Worm (Caenorhabditis elegans) whole organism, L4 larva: ENCODE measurements around the gene rbm-28.

Source experiments
- F10B5.3 ChIP-seq: sonication (generic microtip); optimal IDR thresholded peaks from 2 replicates; lab custom pipeline; 2016; ENCODE audit warnings: mild to moderate bottlenecking, missing genetic modification characterization, missing compliant biosample characterization
- F49E8.2 ChIP-seq: sonication (generic microtip); optimal IDR thresholded peaks from 2 replicates; lab custom pipeline; 2016; ENCODE audit warnings: missing compliant biosample characterization, mild to moderate bottlenecking, missing genetic modification characterization, borderline replicate concordance
- R02D3.7 ChIP-seq: fragments of 150-350 bp; sonication (generic microtip); optimal IDR thresholded peaks from 3 replicates; lab custom pipeline; 2014; ENCODE audit warnings: missing biosample characterization, missing genetic modification characterization
- Y105C5A.15 ChIP-seq: fragments of 200-800 bp; sonication (Bioruptor generic); IDR thresholded peaks from 2 replicates; pipeline ENCODE4 v1.3.6; 2022; ENCODE audit warnings: missing genetic modification characterization, missing compliant biosample characterization
- ZK337.2 ChIP-seq: fragments of 200-800 bp; sonication (Bioruptor generic); IDR thresholded peaks from 2 replicates; pipeline ENCODE4 v1.3.6; 2022; ENCODE audit warnings: missing genetic modification reagents, missing genetic modification characterization, missing compliant biosample characterization
- aha-1 ChIP-seq: fragments of 150-350 bp; peaks from one replicate; lab custom pipeline; 2014; ENCODE audit warnings: missing biosample characterization, missing genetic modification characterization
- ama-1 ChIP-seq: fragments of 150-350 bp; optimal IDR thresholded peaks from 2 replicates; lab custom pipeline; 2014; ENCODE audit warnings: inconsistent platforms, mixed read lengths
- ceh-28 ChIP-seq: fragments of 150-350 bp; optimal IDR thresholded peaks from 2 replicates; lab custom pipeline; 2014; ENCODE audit warnings: missing biosample characterization, missing genetic modification reagents, missing genetic modification characterization
- ceh-32 ChIP-seq: sonication (generic microtip); optimal IDR thresholded peaks from 2 replicates; lab custom pipeline; 2016; ENCODE audit warnings: mild to moderate bottlenecking, missing genetic modification characterization, missing compliant biosample characterization; ENCODE audit not compliant: poor library complexity
- ces-1 ChIP-seq: fragments of 150-350 bp; sonication (generic microtip); optimal IDR thresholded peaks from 4 replicates; lab custom pipeline; 2014; ENCODE audit warnings: missing biosample characterization, missing genetic modification reagents, missing genetic modification characterization
- dmd-8 ChIP-seq: fragments of 200-800 bp; sonication (Bioruptor generic); IDR thresholded peaks from 2 replicates; pipeline ENCODE4 v1.3.6; 2022; ENCODE audit warnings: missing genetic modification characterization, missing compliant biosample characterization
- dmd-9 ChIP-seq: fragments of 200-800 bp; sonication (Bioruptor generic); IDR thresholded peaks from 2 replicates; pipeline ENCODE4 v1.3.6; 2022; ENCODE audit warnings: missing genetic modification reagents, missing genetic modification characterization, missing compliant biosample characterization
- egl-27 ChIP-seq: sonication (generic microtip); optimal IDR thresholded peaks from 3 replicates; lab custom pipeline; 2017; ENCODE audit warnings: missing biosample characterization, missing genetic modification reagents, missing genetic modification characterization
- egl-43 ChIP-seq: fragments of 200-800 bp; sonication (Bioruptor generic); IDR thresholded peaks from 2 replicates; pipeline ENCODE4 v1.3.6; 2022; ENCODE audit warnings: missing genetic modification reagents, missing genetic modification characterization, missing compliant biosample characterization
- fkh-10 ChIP-seq: fragments of 150-350 bp; optimal IDR thresholded peaks from 2 replicates; lab custom pipeline; 2014; ENCODE audit warnings: missing biosample characterization, missing genetic modification reagents, missing genetic modification characterization
- fos-1 ChIP-seq: fragments of 150-350 bp; optimal IDR thresholded peaks from 2 replicates; lab custom pipeline; 2014; ENCODE audit warnings: missing biosample characterization, missing genetic modification characterization
- gei-8 ChIP-seq: fragments of 200-800 bp; sonication (Bioruptor generic); optimal IDR thresholded peaks from 2 replicates; lab custom pipeline; 2018; ENCODE audit warnings: mild to moderate bottlenecking, missing genetic modification characterization, missing compliant biosample characterization
- hlh-30 ChIP-seq: sonication (generic microtip); optimal IDR thresholded peaks from 2 replicates; lab custom pipeline; 2017; ENCODE audit warnings: antibody characterized with exemption, mild to moderate bottlenecking, missing genetic modification characterization, missing compliant biosample characterization; ENCODE audit not compliant: insufficient read depth
- lin-15B ChIP-seq: fragments of 150-350 bp; sonication (generic microtip); optimal IDR thresholded peaks from 3 replicates; lab custom pipeline; 2014; ENCODE audit warnings: missing biosample characterization, missing genetic modification characterization
- lin-29 ChIP-seq: fragments of 200-800 bp; sonication (Bioruptor generic); IDR thresholded peaks from 2 replicates; pipeline ENCODE4 v1.3.6; 2022; ENCODE audit warnings: missing genetic modification reagents, missing genetic modification characterization, missing compliant biosample characterization
- mdl-1 ChIP-seq, 2 experiments: fragments of 150-350 bp in 1 of 2; sonication (generic microtip) in 1 of 2; optimal IDR thresholded peaks; 2 replicates each; lab custom pipeline; 2014 to 2017; ENCODE audit warnings: missing biosample characterization in 2 of 2, missing genetic modification characterization in 2 of 2
- nhr-102 ChIP-seq: sonication (generic microtip); optimal IDR thresholded peaks from 2 replicates; lab custom pipeline; 2016; ENCODE audit warnings: mild to moderate bottlenecking, missing genetic modification characterization, moderate library complexity, missing compliant biosample characterization
- nhr-237 ChIP-seq: sonication (generic microtip); optimal IDR thresholded peaks from 2 replicates; lab custom pipeline; 2017; ENCODE audit warnings: missing biosample characterization, missing genetic modification characterization
- nhr-25 ChIP-seq: sonication (generic microtip); optimal IDR thresholded peaks from 2 replicates; lab custom pipeline; 2017; ENCODE audit warnings: missing genetic modification characterization, mild to moderate bottlenecking, missing compliant biosample characterization, antibody characterized with exemption, moderate library complexity, borderline replicate concordance; ENCODE audit not compliant: insufficient read depth
- nhr-41 ChIP-seq: fragments of 200-800 bp; sonication (Bioruptor generic); IDR thresholded peaks from 2 replicates; pipeline ENCODE4 v1.3.6; 2022; ENCODE audit warnings: missing genetic modification reagents, missing genetic modification characterization, missing compliant biosample characterization
- nhr-76 ChIP-seq: fragments of 150-350 bp; optimal IDR thresholded peaks from 2 replicates; lab custom pipeline; 2014; ENCODE audit warnings: missing biosample characterization, missing genetic modification characterization
- rbr-2 ChIP-seq: sonication (generic microtip); optimal IDR thresholded peaks from 2 replicates; lab custom pipeline; 2016; ENCODE audit warnings: missing genotype, missing genetic modification characterization, missing compliant biosample characterization
- set-16 ChIP-seq: fragments of 200-800 bp; sonication (Bioruptor generic); IDR thresholded peaks from 2 replicates; pipeline ENCODE4 v1.3.6; 2022; ENCODE audit warnings: missing genetic modification reagents, missing genetic modification characterization, missing compliant biosample characterization
- snpc-1.2 ChIP-seq: fragments of 200-800 bp; sonication (Bioruptor generic); IDR thresholded peaks from 2 replicates; pipeline ENCODE4 v1.3.6; 2022; ENCODE audit warnings: missing genetic modification reagents, missing genetic modification characterization, missing compliant biosample characterization
- unc-39 ChIP-seq: sonication (generic microtip); optimal IDR thresholded peaks from 2 replicates; lab custom pipeline; 2017; ENCODE audit warnings: missing biosample characterization, missing genetic modification characterization
- vab-7 ChIP-seq: fragments of 200-800 bp; sonication (Bioruptor generic); IDR thresholded peaks from 2 replicates; pipeline ENCODE4 v1.3.6; 2022; ENCODE audit warnings: missing genetic modification reagents, missing genetic modification characterization, missing compliant biosample characterization
- zag-1 ChIP-seq: fragments of 150-350 bp; optimal IDR thresholded peaks from 2 replicates; lab custom pipeline; 2014; ENCODE audit warnings: missing biosample characterization, missing genetic modification characterization
- ztf-7 ChIP-seq: fragments of 150-350 bp; optimal IDR thresholded peaks from 2 replicates; lab custom pipeline; 2014; ENCODE audit warnings: missing biosample characterization, missing genetic modification characterization

Gene rbm-28

ce11 chrII:14869644-14870043 is 12.6 kb downstream of the rbm-28 start, which contains the start of gene R05H10.3:
TSS of gene R05H10.3 (plus strand) at chrII:14869944.
- TF ChIP-seq aha-1 (tag; lab: Kevin White, UChicago) (peak; percentile 11), fkh-10 (GFP tag; lab: Kevin White, UChicago) (no peak), hlh-30 (tag; lab: Kevin White, UChicago) (no peak), nhr-25 (no peak), R02D3.7 (tag; lab: Kevin White, UChicago) (no peak), nhr-237 (tag; lab: Kevin White, UChicago) (no peak), ama-1 (lab: Kevin White, UChicago) (no peak), F10B5.3 (tag; lab: Kevin White, UChicago) (no peak), gei-8 (GFP tag; lab: Kevin White, UChicago) (no peak)

- TF ChIP-seq egl-43 (GFP tag; lab: Robert Waterston, UW) (0 out of 2 replicates have a peak, but pooled peaks have one; percentile 24), set-16 (GFP tag; lab: Robert Waterston, UW) (peak; percentile 77), ZK337.2 (GFP tag; lab: Robert Waterston, UW) (no peak), aha-1 (tag; lab: Kevin White, UChicago) (peak; percentile 52), zag-1 (no peak), lin-29 (GFP tag; lab: Robert Waterston, UW) (no peak), nhr-102 (no peak)
- TF ChIP-seq, all 104 proteins: peak for 3
These were observed 19.7 kb downstream of the rbm-28 start, which contains the start of gene Y53F4A.2 for ce11 chrII:14876737-14877203. TSS of gene Y53F4A.2 (minus strand) at chrII:14877153.

DNA sequence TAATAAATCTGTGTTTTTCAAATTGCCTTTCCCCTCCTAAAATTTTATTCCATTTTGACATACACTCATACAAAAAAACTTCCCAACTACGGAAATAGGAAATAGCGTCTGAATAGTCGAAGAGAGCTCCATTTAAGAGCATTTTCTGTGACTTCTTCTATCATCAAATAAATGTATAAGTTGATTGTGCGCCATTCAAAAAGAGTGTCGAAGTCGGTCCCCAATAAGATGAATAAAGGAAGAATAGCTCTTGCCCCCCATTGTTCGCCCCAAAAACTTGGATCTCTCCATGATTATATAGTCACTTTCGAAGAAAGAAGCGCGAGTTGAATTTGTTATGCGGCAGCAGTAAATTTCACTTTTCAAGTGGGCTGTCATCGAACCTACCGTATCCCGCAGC is 35.5 kb downstream of the rbm-28 start:
- TF ChIP-seq vab-7, result no peak
- TF ChIP-seq ceh-32 (tag; lab: Kevin White, UChicago), result no peak
- no peak for TF ChIP-seq R02D3.7 (tag; lab: Kevin White, UChicago)
- TF ChIP-seq unc-39 (tag; lab: Kevin White, UChicago), result no peak
- no peak for TF ChIP-seq rbr-2
- TF ChIP-seq ceh-28, result no peak
- TF ChIP-seq egl-27 (tag; lab: Kevin White, UChicago), result no peak
- TF ChIP-seq mdl-1 (tag; optimal IDR thresholded peaks at IDR 0.05; lab: Kevin White, UChicago), result no peak
- no peak for TF ChIP-seq nhr-102

ce11 chrII:14896503-14896902 is 39.4 kb downstream of the rbm-28 start:
- no peak for TF ChIP-seq unc-39 (tag; lab: Kevin White, UChicago)
- TF ChIP-seq dmd-9 (GFP tag; lab: Robert Waterston, UW), result 0 out of 2 replicates have a peak, but pooled peaks have one; percentile 6
- TF ChIP-seq, all 104 proteins: peak for 1

DNA sequence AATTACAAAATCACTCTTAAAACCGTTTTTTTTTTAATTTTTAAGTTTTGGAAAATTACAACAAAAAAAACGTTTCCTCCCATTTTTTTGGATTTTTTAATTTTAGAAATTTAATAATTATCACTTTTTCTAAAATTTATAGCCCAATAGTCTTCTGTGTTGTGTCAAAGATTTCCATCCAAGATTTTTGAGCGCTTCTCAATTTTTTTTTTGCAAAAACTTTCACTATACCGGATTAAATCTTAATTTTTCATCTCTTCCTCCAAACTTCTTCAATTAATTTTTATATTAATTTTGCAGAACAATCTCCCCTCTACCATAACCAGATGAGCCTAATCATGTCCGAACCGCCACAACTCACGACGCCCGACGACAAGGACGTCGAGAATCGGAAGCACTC is 45.1 kb downstream of the rbm-28 start, which contains the start of gene cog-1:
TSS of gene cog-1 (plus strand) at position 301 of the 400 bp plus-strand sequence.
- no peak for TF ChIP-seq fos-1 (tag; lab: Kevin White, UChicago)
- no peak for TF ChIP-seq F49E8.2
- TF ChIP-seq ztf-7 (tag; lab: Kevin White, UChicago), result no peak
- no peak for TF ChIP-seq snpc-1.2 (GFP tag; lab: Robert Waterston, UW)
- no peak for TF ChIP-seq nhr-76
- TF ChIP-seq dmd-8 (GFP tag; lab: Robert Waterston, UW), result no peak
- no peak for TF ChIP-seq nhr-102
- no peak for TF ChIP-seq mdl-1 (tag; optimal IDR thresholded peaks at IDR 0.05; lab: Kevin White, UChicago)
- TF ChIP-seq Y105C5A.15 (GFP tag; lab: Robert Waterston, UW), result no peak
- no peak for TF ChIP-seq lin-15B (tag; lab: Kevin White, UChicago)
- no peak for TF ChIP-seq nhr-41 (GFP tag; lab: Robert Waterston, UW)
- no peak for TF ChIP-seq ces-1 (GFP tag; lab: Kevin White, UChicago)
- TF ChIP-seq, all 104 proteins: peak for 0
